Fruit fly (Drosophila melanogaster) whole organism, embryonic: ENCODE measurements around the gene phtm.

ENCODE experiments used
- B-H2 ChIP-seq: fragments of 200-800 bp; sonication (Bioruptor generic); optimal IDR thresholded peaks from 2 replicates; lab custom pipeline; 2018; ENCODE audit warnings: missing biosample characterization, mild to moderate bottlenecking, missing genetic modification characterization
- CG1024 ChIP-seq: fragments of 200-800 bp; sonication (Bioruptor generic); IDR thresholded peaks from 2 replicates; pipeline ENCODE4 v1.3.6; 2022; ENCODE audit warnings: missing biosample characterization, missing genetic modification characterization
- CG10462 ChIP-seq: fragments of 200-800 bp; sonication (Bioruptor generic); optimal IDR thresholded peaks from 2 replicates; lab custom pipeline; 2016; ENCODE audit warnings: missing biosample characterization, missing genetic modification characterization
- CG10654 ChIP-seq: fragments of 200-800 bp; sonication (Bioruptor generic); optimal IDR thresholded peaks from 2 replicates; lab custom pipeline; 2016; ENCODE audit warnings: missing biosample characterization, missing genetic modification characterization
- CG11560 ChIP-seq: fragments of 200-800 bp; sonication (Bioruptor generic); IDR thresholded peaks from 3 replicates; pipeline ENCODE4 v1.3.6; 2022; ENCODE audit warnings: missing biosample characterization, missing genetic modification characterization
- CG13624 ChIP-seq: fragments of 200-800 bp; sonication (Bioruptor generic); optimal IDR thresholded peaks from 2 replicates; lab custom pipeline; 2016; ENCODE audit warnings: missing biosample characterization, missing genetic modification characterization
- CG15479 ChIP-seq: fragments of 200-800 bp; sonication (Bioruptor generic); optimal IDR thresholded peaks from 3 replicates; lab custom pipeline; 2019; ENCODE audit warnings: missing biosample characterization, mild to moderate bottlenecking, missing genetic modification characterization, moderate library complexity
- CG17568 ChIP-seq: fragments of 200-800 bp; sonication (Bioruptor generic); optimal IDR thresholded peaks from 2 replicates; lab custom pipeline; 2018; ENCODE audit warnings: missing biosample characterization, mild to moderate bottlenecking, missing genetic modification characterization, moderate library complexity
- CG18011 ChIP-seq: fragments of 200-800 bp; sonication (Bioruptor generic); optimal IDR thresholded peaks from 2 replicates; lab custom pipeline; 2017; ENCODE audit warnings: missing biosample characterization, missing genetic modification characterization, mild to moderate bottlenecking, moderate library complexity, missing genotype
- CG18262 ChIP-seq: fragments of 200-800 bp; optimal IDR thresholded peaks from 3 replicates; lab custom pipeline; 2019; ENCODE audit warnings: missing biosample characterization, mild to moderate bottlenecking, missing genetic modification characterization, moderate library complexity
- CG18619 ChIP-seq: fragments of 200-800 bp; sonication (Bioruptor generic); optimal IDR thresholded peaks from 3 replicates; lab custom pipeline; 2017; ENCODE audit warnings: missing biosample characterization, mild to moderate bottlenecking, missing genetic modification characterization
- CG2129 ChIP-seq: fragments of 200-800 bp; sonication (Bioruptor generic); IDR thresholded peaks from 2 replicates; pipeline ENCODE4 v1.3.6; 2022; ENCODE audit warnings: missing biosample characterization, missing genetic modification characterization; ENCODE audit not compliant: partially characterized antibody
- CG32532 ChIP-seq: fragments of 200-800 bp; sonication (Bioruptor generic); IDR thresholded peaks from 2 replicates; pipeline ENCODE4 v1.3.6; 2022; ENCODE audit warnings: missing biosample characterization, missing genetic modification characterization
- CG32772 ChIP-seq: fragments of 200-800 bp; sonication (Bioruptor generic); IDR thresholded peaks from 2 replicates; pipeline ENCODE4 v1.3.6; 2022; ENCODE audit warnings: missing biosample characterization, missing genetic modification characterization
- CG4617 ChIP-seq: fragments of 200-800 bp; sonication (Bioruptor generic); optimal IDR thresholded peaks from 3 replicates; lab custom pipeline; 2016; ENCODE audit warnings: missing biosample characterization, missing genetic modification characterization, borderline replicate concordance
- CG4854 ChIP-seq: fragments of 200-800 bp; sonication (Bioruptor generic); optimal IDR thresholded peaks from 2 replicates; lab custom pipeline; 2016; ENCODE audit warnings: missing biosample characterization, missing genetic modification characterization, inconsistent platforms
- CG5180 ChIP-seq: fragments of 200-800 bp; sonication (Bioruptor generic); optimal IDR thresholded peaks from 3 replicates; lab custom pipeline; 2017; ENCODE audit warnings: missing biosample characterization, missing genetic modification characterization, mild to moderate bottlenecking, moderate library complexity, missing genetic modification reagents
- CG5953 ChIP-seq: fragments of 200-800 bp; sonication (Bioruptor generic); IDR thresholded peaks from 2 replicates; pipeline ENCODE4 v1.3.6; 2022; ENCODE audit warnings: missing biosample characterization, missing genetic modification characterization
- CG6254 ChIP-seq: fragments of 200-800 bp; sonication (Bioruptor generic); optimal IDR thresholded peaks from 3 replicates; lab custom pipeline; 2017; ENCODE audit warnings: mild to moderate bottlenecking, missing biosample characterization, missing genetic modification reagents, missing genetic modification characterization
- CG8290 ChIP-seq, 3 experiments: fragments of 200-800 bp; sonication (Bioruptor generic); optimal IDR thresholded peaks; 2 replicates each; lab custom pipeline; 2016 to 2019; ENCODE audit warnings: missing biosample characterization in 3 of 3, missing genetic modification characterization in 3 of 3, mild to moderate bottlenecking in 2 of 3, moderate library complexity in 1 of 3
- CG9817 ChIP-seq: fragments of 200-800 bp; sonication (Bioruptor generic); optimal IDR thresholded peaks from 2 replicates; lab custom pipeline; 2018; ENCODE audit warnings: missing biosample characterization, mild to moderate bottlenecking, missing genetic modification characterization, moderate library complexity
- CG9876 ChIP-seq: fragments of 200-800 bp; sonication (Bioruptor generic); optimal IDR thresholded peaks from 2 replicates; lab custom pipeline; 2016; ENCODE audit warnings: missing biosample characterization, missing genetic modification characterization
- D ChIP-seq, 2 experiments: fragments of 200-800 bp in 1 of 2; fragments of >200 bp in 1 of 2; sonication (Bioruptor generic) in 1 of 2; optimal IDR thresholded peaks; 2 replicates in 1 of 2; 3 replicates in 1 of 2; lab custom pipeline; 2017; ENCODE audit warnings: mild to moderate bottlenecking in 1 of 2, missing biosample characterization in 1 of 2, missing genetic modification characterization in 1 of 2, missing genetic modification reagents in 1 of 2
- Dad ChIP-seq: fragments of 200-800 bp; sonication (Bioruptor generic); optimal IDR thresholded peaks from 3 replicates; lab custom pipeline; 2016; ENCODE audit warnings: missing biosample characterization, missing genetic modification characterization
- HmgD ChIP-seq: fragments of 200-800 bp; sonication (Bioruptor generic); optimal IDR thresholded peaks from 3 replicates; lab custom pipeline; 2016; ENCODE audit warnings: missing biosample characterization, missing genetic modification characterization
- Hr51 ChIP-seq, 2 experiments: fragments of 200-800 bp; sonication (Bioruptor generic); optimal IDR thresholded peaks; 2 replicates in 1 of 2; 3 replicates in 1 of 2; lab custom pipeline; 2016 to 2018; ENCODE audit warnings: missing biosample characterization in 2 of 2, missing genetic modification characterization in 2 of 2, mild to moderate bottlenecking in 1 of 2, moderate library complexity in 1 of 2
- Hr78 ChIP-seq, 2 experiments: fragments of 200-800 bp in 1 of 2; fragments of >200 bp in 1 of 2; sonication (Bioruptor generic) in 1 of 2; optimal IDR thresholded peaks; 2 replicates each; lab custom pipeline; 2017 to 2019; ENCODE audit warnings: missing biosample characterization in 2 of 2, missing genetic modification characterization in 2 of 2, mild to moderate bottlenecking in 1 of 2, moderate library complexity in 1 of 2
- NK7.1 ChIP-seq: fragments of 200-800 bp; sonication (Bioruptor generic); optimal IDR thresholded peaks from 3 replicates; lab custom pipeline; 2016; ENCODE audit warnings: missing biosample characterization, missing genetic modification characterization
- Neu2 ChIP-seq: fragments of 200-800 bp; sonication (Bioruptor generic); optimal IDR thresholded peaks from 3 replicates; lab custom pipeline; 2016; ENCODE audit warnings: missing biosample characterization, missing genetic modification characterization, borderline replicate concordance
- Oaz ChIP-seq: fragments of 200-800 bp; sonication (Bioruptor generic); IDR thresholded peaks from 2 replicates; pipeline ENCODE4 v1.3.6; 2022; ENCODE audit warnings: missing biosample characterization, missing genetic modification characterization
- PHDP ChIP-seq: fragments of 200-800 bp; sonication (Bioruptor generic); optimal IDR thresholded peaks from 3 replicates; lab custom pipeline; 2018; ENCODE audit warnings: missing biosample characterization, mild to moderate bottlenecking, missing genetic modification characterization, moderate library complexity
- Ssrp ChIP-seq: fragments of 200-800 bp; sonication (Bioruptor generic); optimal IDR thresholded peaks from 2 replicates; lab custom pipeline; 2018; ENCODE audit warnings: missing biosample characterization, mild to moderate bottlenecking, missing genetic modification characterization, moderate library complexity
- Trl ChIP-seq, 3 experiments: fragments of >200 bp in 2 of 3; fragments of 200-800 bp in 1 of 3; sonication (Bioruptor generic) in 1 of 3; optimal IDR thresholded peaks; 2 replicates in 1 of 3; 3 replicates in 2 of 3; lab custom pipeline; 2016 to 2017; ENCODE audit warnings: missing biosample characterization in 1 of 3, missing genetic modification characterization in 1 of 3
- cwo ChIP-seq: fragments of 200-800 bp; sonication (Bioruptor generic); optimal IDR thresholded peaks from 3 replicates; lab custom pipeline; 2017; ENCODE audit warnings: missing biosample characterization, missing genetic modification characterization, mild to moderate bottlenecking, moderate library complexity, missing genetic modification reagents
- dimm ChIP-seq: fragments of 200-800 bp; sonication (Bioruptor generic); IDR thresholded peaks from 2 replicates; pipeline ENCODE4 v1.3.6; 2022; ENCODE audit warnings: missing biosample characterization, missing genetic modification characterization
- emc ChIP-seq: fragments of 200-800 bp; sonication (Bioruptor generic); optimal IDR thresholded peaks from 2 replicates; lab custom pipeline; 2016; ENCODE audit warnings: missing biosample characterization, missing genetic modification characterization
- lilli ChIP-seq: fragments of 200-800 bp; sonication (Bioruptor generic); optimal IDR thresholded peaks from 3 replicates; lab custom pipeline; 2016; ENCODE audit warnings: missing biosample characterization, missing genetic modification characterization
- lola ChIP-seq, 3 experiments: fragments of >200 bp in 2 of 3; fragments of 200-800 bp in 1 of 3; sonication (Bioruptor generic) in 1 of 3; optimal IDR thresholded peaks; 2 replicates each; lab custom pipeline; 2017 to 2019; ENCODE audit warnings: missing biosample characterization in 3 of 3, missing genetic modification characterization in 3 of 3, mild to moderate bottlenecking in 1 of 3, moderate library complexity in 1 of 3
- otp ChIP-seq: fragments of 200-800 bp; sonication (Bioruptor generic); IDR thresholded peaks from 3 replicates; pipeline ENCODE4, ENCODE4 v1.3.6; 2022; ENCODE audit warnings: missing biosample characterization, missing genetic modification characterization
- sens ChIP-seq: fragments of 200-800 bp; sonication (Bioruptor generic); peaks from one replicate; lab custom pipeline; 2016; ENCODE audit warnings: missing biosample characterization, missing genetic modification characterization
- seq ChIP-seq: fragments of 200-800 bp; sonication (Bioruptor generic); IDR thresholded peaks from 2 replicates; pipeline ENCODE4 v1.3.6; 2022; ENCODE audit warnings: missing biosample characterization, missing genetic modification characterization
- shn ChIP-seq: fragments of 200-800 bp; sonication (Bioruptor generic); optimal IDR thresholded peaks from 3 replicates; lab custom pipeline; 2016; ENCODE audit warnings: missing biosample characterization, missing genetic modification characterization
- stc ChIP-seq: fragments of 200-800 bp; sonication (Bioruptor generic); IDR thresholded peaks from 2 replicates; pipeline ENCODE4 v1.3.6; 2022; ENCODE audit warnings: missing biosample characterization, missing genetic modification characterization
- ttk ChIP-seq: fragments of 200-800 bp; sonication (Bioruptor generic); IDR thresholded peaks from 2 replicates; pipeline ENCODE4 v2.1.2; 2022; ENCODE audit warnings: missing biosample characterization, missing genetic modification characterization
- wek ChIP-seq: fragments of 200-800 bp; sonication (Bioruptor generic); optimal IDR thresholded peaks from 3 replicates; lab custom pipeline; 2018; ENCODE audit warnings: missing biosample characterization, mild to moderate bottlenecking, missing genetic modification characterization, moderate library complexity
- yki ChIP-seq: fragments of >200 bp; optimal IDR thresholded peaks from 3 replicates; lab custom pipeline; 2018
- zfh1 ChIP-seq: fragments of 200-800 bp; sonication (Bioruptor generic); IDR thresholded peaks from 3 replicates; pipeline ENCODE4 v1.3.6; 2022; ENCODE audit warnings: missing biosample characterization, missing genetic modification characterization
- zfh2 ChIP-seq: fragments of 200-800 bp; sonication (Bioruptor generic); optimal IDR thresholded peaks from 2 replicates; lab custom pipeline; 2016; ENCODE audit warnings: missing biosample characterization, missing genetic modification characterization

Gene phtm

DNA sequence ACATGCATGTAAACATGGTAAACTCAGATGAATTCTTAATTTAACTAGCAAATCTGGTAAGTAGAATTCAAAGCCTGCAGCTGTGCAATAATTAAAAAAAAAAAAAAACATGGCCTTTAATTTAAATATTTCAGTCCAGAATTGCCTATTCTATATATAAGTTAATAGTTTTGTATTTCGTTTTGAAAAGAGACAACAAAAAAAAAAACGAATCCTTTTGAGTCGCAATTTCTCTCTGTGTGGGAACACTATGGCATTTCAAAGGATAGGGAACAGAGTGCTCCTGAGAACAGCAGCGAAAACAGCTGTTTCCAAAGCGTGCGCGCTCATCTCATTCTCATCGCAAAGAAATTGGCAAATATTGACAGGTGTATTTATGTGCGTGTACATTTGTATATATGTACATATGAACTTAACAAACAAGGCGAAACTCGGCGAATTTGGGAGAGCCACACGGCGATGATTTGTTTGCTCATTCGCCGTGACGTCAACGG is 39.8 kb upstream of the phtm start (continued):
- peak; percentile 45 to 76 for TF ChIP-seq Hr51 (GFP tag; optimal IDR thresholded peaks at IDR 0.05; lab: Kevin White, UChicago)
- TF ChIP-seq CG11560 = no peak
- TF ChIP-seq shn (GFP tag; lab: Kevin White, UChicago) = peak; percentile 7
- no peak for TF ChIP-seq Oaz (GFP tag; lab: Robert Waterston, UW)
- TF ChIP-seq CG2129 = no peak
- TF ChIP-seq CG4854 = peak; percentile 33
- TF ChIP-seq CG10462 (GFP tag; lab: Kevin White, UChicago) = peak; percentile 15
- no peak for TF ChIP-seq otp
- TF ChIP-seq CG6254 (GFP tag; lab: Kevin White, UChicago) = peak; percentile 35
- TF ChIP-seq CG15479 (GFP tag; lab: Kevin White, UChicago) = no peak
- peak; percentile 29 for TF ChIP-seq CG13624 (GFP tag; lab: Kevin White, UChicago)
- TF ChIP-seq Trl (optimal IDR thresholded peaks at IDR 0.05; lab: Kevin White, UChicago) = no peak
- peak; percentile 31 for TF ChIP-seq Trl (GFP tag; optimal IDR thresholded peaks at IDR 0.05; lab: Kevin White, UChicago)
- peak; percentile 91 for TF ChIP-seq sens (GFP tag; lab: Kevin White, UChicago)
- peak; percentile 53; the same call in 1 of the 2 replicates for TF ChIP-seq CG32532
- peak; percentile 69 for TF ChIP-seq lilli (GFP tag; lab: Kevin White, UChicago)
- TF ChIP-seq Hr78 (GFP tag; optimal IDR thresholded peaks at IDR 0.05; lab: Kevin White, UChicago) = no peak
- TF ChIP-seq CG10654 (GFP tag; lab: Kevin White, UChicago) = peak; percentile 12
- peak; percentile 38 for TF ChIP-seq B-H2 (GFP tag; lab: Kevin White, UChicago)
- TF ChIP-seq CG8290 (GFP tag; optimal IDR thresholded peaks at IDR 0.05; lab: Kevin White, UChicago) = peak; percentile 16
- peak in 1 of 2 experiments; percentile 87 for TF ChIP-seq CG8290 (tag; optimal IDR thresholded peaks at IDR 0.05; lab: Kevin White, UChicago)
- peak; percentile 54 for TF ChIP-seq seq (GFP tag; lab: Robert Waterston, UW)
- peak; percentile 45 for TF ChIP-seq CG18619
- peak; percentile 44 for TF ChIP-seq Dad (GFP tag; lab: Kevin White, UChicago)
- TF ChIP-seq HmgD (GFP tag; lab: Kevin White, UChicago) = no peak
- TF ChIP-seq CG5953 (GFP tag; lab: Robert Waterston, UW) = no peak
- TF ChIP-seq CG4617 (GFP tag; lab: Kevin White, UChicago) = peak; percentile 19
- TF ChIP-seq CG18262 (tag; lab: Kevin White, UChicago) = peak; percentile 71
- peak; percentile 71 for TF ChIP-seq Ssrp (tag; lab: Kevin White, UChicago)
- TF ChIP-seq CG32772 (GFP tag; lab: Robert Waterston, UW) = peak; percentile 41; the same call in 1 of the 2 replicates
- TF ChIP-seq PHDP = peak; percentile 54
- TF ChIP-seq emc (GFP tag; lab: Kevin White, UChicago) = no peak
- no peak for TF ChIP-seq Neu2
- no peak for TF ChIP-seq yki (lab: Kevin White, UChicago)
- no peak for TF ChIP-seq D (optimal IDR thresholded peaks at IDR 0.05; lab: Kevin White, UChicago)
- TF ChIP-seq D (GFP tag; optimal IDR thresholded peaks at IDR 0.05; lab: Kevin White, UChicago) = peak; percentile 57
- TF ChIP-seq CG1024 (GFP tag; lab: Robert Waterston, UW) = no peak; the same call in 1 of the 2 replicates
- 0 out of 2 replicates have a peak, but pooled peaks have one; percentile 36 for TF ChIP-seq stc (GFP tag; lab: Robert Waterston, UW)
- peak in 1 of 3 experiments; percentile 59 for TF ChIP-seq lola (GFP tag; optimal IDR thresholded peaks at IDR 0.05; lab: Kevin White, UChicago)
- TF ChIP-seq zfh1 (GFP tag; lab: Robert Waterston, UW) = peak; percentile 55; the same call in 1 of the 3 replicates
- 0 out of 2 replicates have a peak, but pooled peaks have one; percentile 25 for TF ChIP-seq dimm (GFP tag; lab: Robert Waterston, UW)
- no peak for TF ChIP-seq CG9876 (GFP tag; lab: Kevin White, UChicago)
- TF ChIP-seq zfh2 (GFP tag; lab: Kevin White, UChicago) = no peak
- TF ChIP-seq ttk (GFP tag; lab: Robert Waterston, UW) = peak; percentile 47; the same call in 1 of the 2 replicates
- peak; percentile 45 for TF ChIP-seq CG5180 (GFP tag; lab: Kevin White, UChicago)
- TF ChIP-seq wek (GFP tag; lab: Kevin White, UChicago) = peak; percentile 19
- TF ChIP-seq CG18011 (GFP tag; lab: Kevin White, UChicago) = peak; percentile 14
- TF ChIP-seq CG17568 (GFP tag; lab: Kevin White, UChicago) = no peak
- peak; percentile 47 for TF ChIP-seq CG9817 (tag; lab: Kevin White, UChicago)
- TF ChIP-seq NK7.1 = peak; percentile 27
- TF ChIP-seq cwo (GFP tag; lab: Kevin White, UChicago) = peak; percentile 9
